Fruit fly (Drosophila melanogaster): ENCODE results near the gene CG2004.

CG2004 gene

dm6 chrX:8755352-8755751 lies 40.6 kb upstream of the CG2004 start (continued):
- TF ChIP-seq CG17361 (GFP tag; IDR thresholded peaks at IDR 0.05) (no peak), tgo (GFP tag; IDR thresholded peaks at IDR 0.05) (peak; percentile 23; the same call in 1 of the 3 replicates), eve (GFP tag; optimal IDR thresholded peaks at IDR 0.05) (no peak), CG12299 (tag; optimal IDR thresholded peaks at IDR 0.05) (no peak), chm (GFP tag; IDR thresholded peaks at IDR 0.05) (no peak), wdn (GFP tag; IDR thresholded peaks at IDR 0.05) (no peak), Dfd (GFP tag; optimal IDR thresholded peaks at IDR 0.05) (no peak), CG14014 (GFP tag; IDR thresholded peaks at IDR 0.05) (no peak), row (GFP tag; IDR thresholded peaks at IDR 0.05) (peak; percentile 55), Drgx (GFP tag; IDR thresholded peaks at IDR 0.05) (peak; percentile 63), Hey (tag; optimal IDR thresholded peaks at IDR 0.05) (no peak), CG11696 (GFP tag; IDR thresholded peaks at IDR 0.05) (no peak), disco-r (GFP tag; optimal IDR thresholded peaks at IDR 0.05) (no peak), CG9817 (tag; optimal IDR thresholded peaks at IDR 0.05) (peak; percentile 14), Med (GFP tag) (peak; percentile 50), Asciz (GFP tag; optimal IDR thresholded peaks at IDR 0.05) (no peak), CG8765 (GFP tag; IDR thresholded peaks at IDR 0.05) (peak; percentile 43; the same call in 1 of the 2 replicates), CG8388 (GFP tag; optimal IDR thresholded peaks at IDR 0.05) (peak; percentile 0), CG6654 (GFP tag; optimal IDR thresholded peaks at IDR 0.05) (no peak), pfk (GFP tag; optimal IDR thresholded peaks at IDR 0.05) (no peak), h (optimal IDR thresholded peaks at IDR 0.05) (no peak), CG4820 (GFP tag; optimal IDR thresholded peaks at IDR 0.05) (peak; percentile 12), CG32772 (GFP tag; IDR thresholded peaks at IDR 0.05) (peak; percentile 10; the same call in 1 of the 2 replicates), ATbp (GFP tag; optimal IDR thresholded peaks at IDR 0.05) (no peak), jigr1 (GFP tag; IDR thresholded peaks at IDR 0.05) (no peak), CG14710 (tag; optimal IDR thresholded peaks at IDR 0.05) (peak; percentile 33), peb (GFP tag; IDR thresholded peaks at IDR 0.05) (no peak), pb (GFP tag; optimal IDR thresholded peaks at IDR 0.05) (no peak), CG2120 (GFP tag; optimal IDR thresholded peaks at IDR 0.05) (no peak), CG7556 (GFP tag; optimal IDR thresholded peaks at IDR 0.05) (no peak), zen (tag; optimal IDR thresholded peaks at IDR 0.05) (peak; percentile 45), chinmo (GFP tag; IDR thresholded peaks at IDR 0.05; ENCODE audit: partially characterized antibody) (no peak), corto (GFP tag; optimal IDR thresholded peaks at IDR 0.05) (no peak), CG10209 (GFP tag; optimal IDR thresholded peaks at IDR 0.05) (peak; percentile 0), CG3847 (GFP tag; IDR thresholded peaks at IDR 0.05) (no peak), ara (GFP tag; IDR thresholded peaks at IDR 0.05) (peak; percentile 52; the same call in 1 of the 2 replicates), CG9215 (GFP tag; IDR thresholded peaks at IDR 0.05) (no peak), CG17385 (GFP tag; optimal IDR thresholded peaks at IDR 0.05) (no peak), cwo (GFP tag; optimal IDR thresholded peaks at IDR 0.05) (no peak), CG14965 (GFP tag; optimal IDR thresholded peaks at IDR 0.05; ENCODE audit: borderline replicate concordance) (no peak), p53 (GFP tag; optimal IDR thresholded peaks at IDR 0.05) (no peak), jing (GFP tag; optimal IDR thresholded peaks at IDR 0.05) (no peak), fd64A (GFP tag; optimal IDR thresholded peaks at IDR 0.05) (no peak), bowl (GFP tag; IDR thresholded peaks at IDR 0.05) (no peak), Ets65A (GFP tag) (peak; percentile 50), Kr (GFP tag; optimal IDR thresholded peaks at IDR 0.05) (no peak), repo (GFP tag; optimal IDR thresholded peaks at IDR 0.05) (no peak), bbx (GFP tag; IDR thresholded peaks at IDR 0.05; ENCODE audit: partially characterized antibody) (no peak), chif (GFP tag; optimal IDR thresholded peaks at IDR 0.05) (peak; percentile 18 to 57), Ets97D (GFP tag; optimal IDR thresholded peaks at IDR 0.05) (no peak), E2f2 (GFP tag; IDR thresholded peaks at IDR 0.05) (no peak), sim (GFP tag; IDR thresholded peaks at IDR 0.05) (no peak)

All from whole organism, embryonic.